Fruit fly (Drosophila melanogaster): ENCODE measurements around the gene Obp99d.

DNA sequence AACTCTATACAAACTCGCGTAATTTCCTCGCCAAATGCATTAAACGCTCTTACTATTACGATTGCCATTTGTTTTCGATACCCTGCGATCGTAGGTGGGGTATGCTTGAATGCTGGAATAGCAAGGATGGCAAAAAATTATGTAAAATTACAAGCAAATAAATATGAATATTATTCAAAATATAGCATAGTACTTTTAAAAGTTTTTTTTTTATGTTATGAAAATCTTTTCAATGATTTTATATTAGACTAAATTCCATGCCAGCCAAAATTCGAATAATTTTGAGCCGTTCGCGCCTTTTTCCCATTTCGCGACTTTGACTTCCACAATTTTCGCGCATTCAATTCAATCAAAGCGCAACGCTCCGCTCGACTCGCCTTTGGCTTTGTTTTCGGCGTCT is 41.8 kb downstream of the Obp99d start:
- TF ChIP-seq CG8478 (optimal IDR thresholded peaks at IDR 0.05) (no peak), psq (optimal IDR thresholded peaks at IDR 0.05) (no peak), Dll (optimal IDR thresholded peaks at IDR 0.05) (no peak), pan (optimal IDR thresholded peaks at IDR 0.05) (no peak)

Measured in whole organism.